Worm (Caenorhabditis elegans) whole organism, L1 larva: ENCODE measurements around the gene lips-5.

Experiments
- ama-1 ChIP-seq: fragments of 150-350 bp; optimal IDR thresholded peaks from 2 replicates; lab custom pipeline; 2014
- hlh-4 ChIP-seq: sonication (generic microtip); optimal IDR thresholded peaks from 2 replicates; lab custom pipeline; 2016; ENCODE audit warnings: mild to moderate bottlenecking, missing genetic modification characterization, missing compliant biosample characterization
- lin-14 ChIP-seq: fragments of 200-800 bp; sonication (Bioruptor generic); optimal IDR thresholded peaks from 2 replicates; lab custom pipeline; 2018; ENCODE audit warnings: mild to moderate bottlenecking, missing genetic modification characterization, moderate library complexity, missing compliant biosample characterization
- lin-15B ChIP-seq: fragments of 150-350 bp; sonication (generic microtip); optimal IDR thresholded peaks from 3 replicates; lab custom pipeline; 2014; ENCODE audit warnings: missing biosample characterization, missing genetic modification characterization
- nhr-28 ChIP-seq: fragments of 150-350 bp; optimal IDR thresholded peaks from 2 replicates; lab custom pipeline; 2014; ENCODE audit warnings: missing biosample characterization, missing genetic modification characterization
- nhr-84 ChIP-seq: sonication (generic microtip); optimal IDR thresholded peaks from 2 replicates; lab custom pipeline; 2017; ENCODE audit warnings: missing biosample characterization, missing genetic modification characterization
- snu-23 ChIP-seq: sonication (generic microtip); optimal IDR thresholded peaks from 2 replicates; lab custom pipeline; 2016; ENCODE audit warnings: missing genetic modification characterization, missing compliant biosample characterization
- unc-62 ChIP-seq: fragments of 150-350 bp; optimal IDR thresholded peaks from 2 replicates; lab custom pipeline; 2014; ENCODE audit warnings: missing biosample characterization, missing genetic modification reagents, missing genetic modification characterization
- zag-1 ChIP-seq: fragments of 150-350 bp; optimal IDR thresholded peaks from 2 replicates; lab custom pipeline; 2014; ENCODE audit warnings: missing biosample characterization, missing genetic modification characterization

DNA sequence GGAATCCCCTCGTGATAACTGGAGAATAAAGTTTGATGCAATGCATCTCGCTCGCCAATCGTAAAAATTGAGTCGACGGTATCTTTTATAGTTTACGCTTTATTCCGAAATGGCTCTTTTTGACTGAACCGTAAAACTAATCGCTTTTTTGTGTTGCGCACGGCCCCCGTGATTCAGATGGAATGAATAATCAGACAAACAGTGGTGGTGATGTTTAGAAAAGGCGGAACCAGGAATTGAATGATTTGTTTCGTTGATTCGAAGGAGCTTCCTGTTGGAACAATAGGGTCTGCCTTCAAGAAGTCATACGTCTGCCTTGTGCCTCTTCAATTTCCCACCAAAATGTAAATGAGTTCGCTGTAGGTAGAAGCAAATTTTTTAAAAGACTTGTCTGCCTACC lies 19.2 kb downstream of the lips-5 start, which contains the start of gene scl-18:
- TF ChIP-seq nhr-28 (tag; lab: Kevin White, UChicago) (no peak), unc-62 (GFP tag; lab: Kevin White, UChicago) (no peak), nhr-84 (tag; lab: Kevin White, UChicago) (no peak), zag-1 (tag; lab: Kevin White, UChicago) (no peak), ama-1 (lab: Kevin White, UChicago) (no peak), lin-14 (GFP tag; lab: Kevin White, UChicago) (no peak), hlh-4 (tag; lab: Kevin White, UChicago) (no peak), lin-15B (tag; lab: Kevin White, UChicago) (no peak), snu-23 (no peak)
